Fruit fly (Drosophila melanogaster): Measurements from ENCODE around the gene mtTFB1.
A peak's percentile ranks its signal among the peaks of the same experiment; 100 is the strongest.

mtTFB1 gene

dm6 chr3L:11707978-11708632, 674 bp upstream of the mtTFB1 start, which contains the start of gene CG11658:
TSS of gene CG11658 (minus strand) at chr3L:11708553.
- TF ChIP-seq CG13204 (GFP tag; optimal IDR thresholded peaks at IDR 0.05) (peak; percentile 50), CG8301 (tag; optimal IDR thresholded peaks at IDR 0.05) (no peak), rn (GFP tag; IDR thresholded peaks at IDR 0.05) (no peak), CG4496 (GFP tag; IDR thresholded peaks at IDR 0.05) (peak; percentile 58; the same call in 2 of the 3 replicates), gl (tag; optimal IDR thresholded peaks at IDR 0.05) (peak; percentile 52), CG15710 (tag; optimal IDR thresholded peaks at IDR 0.05) (no peak), Ets98B (GFP tag; IDR thresholded peaks at IDR 0.05) (peak; percentile 57), CG9948 (tag; optimal IDR thresholded peaks at IDR 0.05) (no peak), fd96Ca (GFP tag; IDR thresholded peaks at IDR 0.05) (peak; percentile 37; the same call in 1 of the 3 replicates), CG34367 (tag; optimal IDR thresholded peaks at IDR 0.05) (no peak), Snoo (tag; optimal IDR thresholded peaks at IDR 0.05) (no peak), CG17806 (tag; optimal IDR thresholded peaks at IDR 0.05) (no peak), CG14655 (GFP tag; optimal IDR thresholded peaks at IDR 0.05) (no peak), Pif1A (GFP tag; optimal IDR thresholded peaks at IDR 0.05) (peak; percentile 25), CG10348 (GFP tag; IDR thresholded peaks at IDR 0.05) (no peak), CG8159 (tag; optimal IDR thresholded peaks at IDR 0.05) (no peak), CG12605 (GFP tag; IDR thresholded peaks at IDR 0.05) (peak; percentile 87), Pif1B (GFP tag; optimal IDR thresholded peaks at IDR 0.05) (peak; percentile 48), D1 (tag; optimal IDR thresholded peaks at IDR 0.05) (no peak), CG32121 (GFP tag; IDR thresholded peaks at IDR 0.05) (peak; percentile 42; the same call in 1 of the 2 replicates), EcR (GFP tag; optimal IDR thresholded peaks at IDR 0.05) (peak; percentile 58)

- TF ChIP-seq CG12605 (GFP tag; IDR thresholded peaks at IDR 0.05) (peak; percentile 9; the same call in 1 of the 2 replicates), CG15710 (tag; optimal IDR thresholded peaks at IDR 0.05) (no peak)
These were observed 2.4 kb downstream of the mtTFB1 start, which contains the start of gene crim for dm6 chr3L:11711059-11711628. TSS of gene crim (minus strand) at chr3L:11711386.

- TF ChIP-seq Ets98B (GFP tag; IDR thresholded peaks at IDR 0.05) = no peak
- TF ChIP-seq D1 (tag; optimal IDR thresholded peaks at IDR 0.05) = no peak
- 0 out of 3 replicates have a peak, but pooled peaks have one; percentile 24 for TF ChIP-seq CG4496 (GFP tag; IDR thresholded peaks at IDR 0.05)
These were observed 3.0 kb downstream of the mtTFB1 start for dm6 chr3L:11711789-11712188.

- TF ChIP-seq CG8159 (tag; optimal IDR thresholded peaks at IDR 0.05) = peak; percentile 55
- peak; percentile 6 for TF ChIP-seq EcR (GFP tag; optimal IDR thresholded peaks at IDR 0.05)
- TF ChIP-seq Snoo (tag; optimal IDR thresholded peaks at IDR 0.05) = no peak
- no peak for TF ChIP-seq CG12605 (GFP tag; IDR thresholded peaks at IDR 0.05)
- no peak for TF ChIP-seq Pif1B (GFP tag; optimal IDR thresholded peaks at IDR 0.05)
- TF ChIP-seq rn (GFP tag; IDR thresholded peaks at IDR 0.05) = no peak
- TF ChIP-seq CG10348 (GFP tag; IDR thresholded peaks at IDR 0.05) = no peak
- TF ChIP-seq CG4496 (GFP tag; IDR thresholded peaks at IDR 0.05) = no peak
- no peak for TF ChIP-seq CG32121 (GFP tag; IDR thresholded peaks at IDR 0.05)
- no peak for TF ChIP-seq Ets98B (GFP tag; IDR thresholded peaks at IDR 0.05)
- no peak for TF ChIP-seq D1 (tag; optimal IDR thresholded peaks at IDR 0.05)
- TF ChIP-seq CG17806 (tag; optimal IDR thresholded peaks at IDR 0.05) = peak; percentile 47
- no peak for TF ChIP-seq CG13204 (GFP tag; optimal IDR thresholded peaks at IDR 0.05)
- TF ChIP-seq CG34367 (tag; optimal IDR thresholded peaks at IDR 0.05) = peak; percentile 13
- TF ChIP-seq fd96Ca (GFP tag; IDR thresholded peaks at IDR 0.05) = no peak
- peak; percentile 33 for TF ChIP-seq Pif1A (GFP tag; optimal IDR thresholded peaks at IDR 0.05)
- TF ChIP-seq CG9948 (tag; optimal IDR thresholded peaks at IDR 0.05) = peak; percentile 56
- no peak for TF ChIP-seq CG8301 (tag; optimal IDR thresholded peaks at IDR 0.05)
- no peak for TF ChIP-seq CG15710 (tag; optimal IDR thresholded peaks at IDR 0.05)
- no peak for TF ChIP-seq gl (tag; optimal IDR thresholded peaks at IDR 0.05)
- TF ChIP-seq CG14655 (GFP tag; optimal IDR thresholded peaks at IDR 0.05) = peak; percentile 23
These were observed 4.1 kb downstream of the mtTFB1 start for dm6 chr3L:11712839-11713238.

dm6 chr3L:11715187-11715586, 6.4 kb downstream of the mtTFB1 start, which contains the start of gene CG14132:
TSS of gene CG14132 (minus strand) at chr3L:11715285.
- TF ChIP-seq CG9948 (tag; optimal IDR thresholded peaks at IDR 0.05) (no peak), Ets98B (GFP tag; IDR thresholded peaks at IDR 0.05) (no peak), CG8159 (tag; optimal IDR thresholded peaks at IDR 0.05) (no peak), EcR (GFP tag; optimal IDR thresholded peaks at IDR 0.05) (peak; percentile 43), Pif1B (GFP tag; optimal IDR thresholded peaks at IDR 0.05) (no peak), fd96Ca (GFP tag; IDR thresholded peaks at IDR 0.05) (peak; percentile 36; the same call in 1 of the 3 replicates), rn (GFP tag; IDR thresholded peaks at IDR 0.05) (no peak), CG10348 (GFP tag; IDR thresholded peaks at IDR 0.05) (no peak), CG34367 (tag; optimal IDR thresholded peaks at IDR 0.05) (no peak), CG17806 (tag; optimal IDR thresholded peaks at IDR 0.05) (no peak), CG13204 (GFP tag; optimal IDR thresholded peaks at IDR 0.05) (no peak), CG32121 (GFP tag; IDR thresholded peaks at IDR 0.05) (no peak), CG8301 (tag; optimal IDR thresholded peaks at IDR 0.05) (no peak), CG4496 (GFP tag; IDR thresholded peaks at IDR 0.05) (0 out of 3 replicates have a peak, but pooled peaks have one; percentile 30), Pif1A (GFP tag; optimal IDR thresholded peaks at IDR 0.05) (no peak), CG15710 (tag; optimal IDR thresholded peaks at IDR 0.05) (no peak), Snoo (tag; optimal IDR thresholded peaks at IDR 0.05) (no peak), D1 (tag; optimal IDR thresholded peaks at IDR 0.05) (no peak), CG12605 (GFP tag; IDR thresholded peaks at IDR 0.05) (no peak; the same call in 1 of the 2 replicates), CG14655 (GFP tag; optimal IDR thresholded peaks at IDR 0.05) (no peak), gl (tag; optimal IDR thresholded peaks at IDR 0.05) (no peak)
